Worm (Caenorhabditis elegans) whole organism, mixed stage, embryonic: ENCODE results near the gene B0395.3.

Experiments used
- ces-1 ChIP-seq: fragments of 150-350 bp; optimal IDR thresholded peaks from 2 replicates; lab custom pipeline; 2014; ENCODE audit warnings: missing biosample characterization, missing genetic modification reagents, missing genetic modification characterization
- elt-3 ChIP-seq: fragments of 150-350 bp; optimal IDR thresholded peaks from 2 replicates; lab custom pipeline; 2014; ENCODE audit warnings: missing biosample characterization, missing genetic modification characterization
- ham-2 ChIP-seq: fragments of 200-800 bp; sonication (Bioruptor generic); optimal IDR thresholded peaks from 2 replicates; lab custom pipeline; 2018; ENCODE audit warnings: mild to moderate bottlenecking, missing genetic modification characterization, missing compliant biosample characterization
- lin-13 ChIP-seq: fragments of 150-350 bp; optimal IDR thresholded peaks from 2 replicates; lab custom pipeline; 2014; ENCODE audit warnings: missing biosample characterization, missing genetic modification characterization
- mep-1 ChIP-seq: fragments of 150-350 bp; optimal IDR thresholded peaks from 2 replicates; lab custom pipeline; 2017; ENCODE audit warnings: missing biosample characterization, missing genetic modification reagents, missing genetic modification characterization, inconsistent platforms
- nhr-12 ChIP-seq: fragments of 150-350 bp; optimal IDR thresholded peaks from 2 replicates; lab custom pipeline; 2014; ENCODE audit warnings: missing biosample characterization, missing genetic modification characterization
- nhr-237 ChIP-seq: fragments of 150-350 bp; optimal IDR thresholded peaks from 2 replicates; lab custom pipeline; 2014; ENCODE audit warnings: missing biosample characterization, missing genetic modification characterization
- nhr-28 ChIP-seq: fragments of 150-350 bp; optimal IDR thresholded peaks from 2 replicates; lab custom pipeline; 2014; ENCODE audit warnings: missing biosample characterization, missing genetic modification characterization
- nhr-76 ChIP-seq: sonication (generic microtip); optimal IDR thresholded peaks from 2 replicates; lab custom pipeline; 2017; ENCODE audit warnings: missing biosample characterization, missing genetic modification characterization
- snpc-4 ChIP-seq: fragments of 150-350 bp; optimal IDR thresholded peaks from 2 replicates; lab custom pipeline; 2014; ENCODE audit warnings: missing biosample characterization, missing genetic modification characterization
- unc-120 ChIP-seq: sonication (generic microtip); optimal IDR thresholded peaks from 2 replicates; lab custom pipeline; 2017; ENCODE audit warnings: missing genetic modification characterization, missing compliant biosample characterization; ENCODE audit not compliant: poor library complexity, severe bottlenecking
- unc-62 ChIP-seq: fragments of 150-350 bp; optimal IDR thresholded peaks from 2 replicates; lab custom pipeline; 2014; ENCODE audit warnings: missing biosample characterization, missing genetic modification reagents, missing genetic modification characterization

ce11 chrX:16055245-16055644, 15.2 kb upstream of the B0395.3 start, which contains the start of gene T27A8.7:
- no peak for TF ChIP-seq unc-120 (tag; lab: Kevin White, UChicago)
- TF ChIP-seq nhr-12 (tag; lab: Kevin White, UChicago): no peak
- TF ChIP-seq nhr-76 (tag; lab: Kevin White, UChicago): no peak
- no peak for TF ChIP-seq lin-13 (tag; lab: Kevin White, UChicago)
- no peak for TF ChIP-seq ham-2 (GFP tag; lab: Kevin White, UChicago)
- no peak for TF ChIP-seq nhr-237 (tag; lab: Kevin White, UChicago)
- TF ChIP-seq nhr-28: no peak
- no peak for TF ChIP-seq mep-1
- TF ChIP-seq elt-3: no peak
- no peak for TF ChIP-seq ces-1 (GFP tag; lab: Kevin White, UChicago)
- no peak for TF ChIP-seq snpc-4
- no peak for TF ChIP-seq unc-62
